Worm (Caenorhabditis elegans) whole organism, mixed stage, embryonic: ENCODE data around the gene gar-2.

Experiments
- drap-1 ChIP-seq: fragments of 200-800 bp; sonication (Bioruptor generic); optimal IDR thresholded peaks from 3 replicates; lab custom pipeline; 2018; ENCODE audit warnings: mild to moderate bottlenecking, missing genetic modification characterization, missing compliant biosample characterization
- elt-1 ChIP-seq: sonication (generic microtip); optimal IDR thresholded peaks from 2 replicates; lab custom pipeline; 2017; ENCODE audit warnings: missing genetic modification characterization, mild to moderate bottlenecking, missing compliant biosample characterization, antibody characterized with exemption, moderate library complexity, borderline replicate concordance; ENCODE audit not compliant: insufficient read depth
- lsy-2 ChIP-seq: fragments of 150-350 bp; optimal IDR thresholded peaks from 2 replicates; lab custom pipeline; 2014; ENCODE audit warnings: missing biosample characterization, missing genetic modification characterization
- mep-1 ChIP-seq: fragments of 150-350 bp; optimal IDR thresholded peaks from 2 replicates; lab custom pipeline; 2017; ENCODE audit warnings: missing biosample characterization, missing genetic modification reagents, missing genetic modification characterization, inconsistent platforms
- mls-2 ChIP-seq: sonication (generic microtip); optimal IDR thresholded peaks from 2 replicates; lab custom pipeline; 2016; ENCODE audit warnings: mild to moderate bottlenecking, missing genetic modification characterization, moderate library complexity, missing compliant biosample characterization
- nhr-12 ChIP-seq: fragments of 150-350 bp; optimal IDR thresholded peaks from 2 replicates; lab custom pipeline; 2014; ENCODE audit warnings: missing biosample characterization, missing genetic modification characterization
- nhr-28 ChIP-seq: fragments of 150-350 bp; optimal IDR thresholded peaks from 2 replicates; lab custom pipeline; 2014; ENCODE audit warnings: missing biosample characterization, missing genetic modification characterization
- nhr-76 ChIP-seq: sonication (generic microtip); optimal IDR thresholded peaks from 2 replicates; lab custom pipeline; 2017; ENCODE audit warnings: missing biosample characterization, missing genetic modification characterization
- snpc-4 ChIP-seq: fragments of 150-350 bp; optimal IDR thresholded peaks from 2 replicates; lab custom pipeline; 2014; ENCODE audit warnings: missing biosample characterization, missing genetic modification characterization
- unc-62 ChIP-seq: fragments of 150-350 bp; optimal IDR thresholded peaks from 2 replicates; lab custom pipeline; 2014; ENCODE audit warnings: missing biosample characterization, missing genetic modification reagents, missing genetic modification characterization
- ztf-11 ChIP-seq: fragments of 150-350 bp; optimal IDR thresholded peaks from 2 replicates; lab custom pipeline; 2014; ENCODE audit warnings: missing biosample characterization, missing genetic modification characterization

ce11 chrIII:6350424-6350823, 41.3 kb downstream of the gar-2 start:
- no peak for TF ChIP-seq unc-62
- TF ChIP-seq drap-1 (GFP tag; lab: Kevin White, UChicago), result no peak
- TF ChIP-seq mls-2, result no peak
- TF ChIP-seq nhr-76 (tag; lab: Kevin White, UChicago), result no peak
- TF ChIP-seq lsy-2, result no peak
- no peak for TF ChIP-seq ztf-11 (tag; lab: Kevin White, UChicago)
- no peak for TF ChIP-seq nhr-12 (tag; lab: Kevin White, UChicago)
- TF ChIP-seq nhr-28, result no peak
- TF ChIP-seq mep-1 (tag; lab: Kevin White, UChicago), result no peak
- TF ChIP-seq elt-1, result no peak
- no peak for TF ChIP-seq snpc-4 (tag; lab: Kevin White, UChicago)
